Fruit fly (Drosophila melanogaster): ENCODE data around the gene sina.

The sina gene

dm6 chr3L:16873127-16873543 is 19.6 kb downstream of the sina start (continued):
- TF ChIP-seq CG5180 (GFP tag; optimal IDR thresholded peaks at IDR 0.05) (peak; percentile 40), CG17361 (GFP tag; IDR thresholded peaks at IDR 0.05) (peak; percentile 14; the same call in 1 of the 3 replicates), ro (GFP tag; IDR thresholded peaks at IDR 0.05) (no peak), tio (GFP tag; optimal IDR thresholded peaks at IDR 0.05) (no peak), CG10654 (GFP tag; optimal IDR thresholded peaks at IDR 0.05) (peak; percentile 5), CG10979 (tag; optimal IDR thresholded peaks at IDR 0.05) (peak; percentile 59), CG6654 (GFP tag; optimal IDR thresholded peaks at IDR 0.05) (peak; percentile 25), Ets65A (GFP tag) (peak; percentile 79), ATbp (GFP tag; optimal IDR thresholded peaks at IDR 0.05) (peak; percentile 20), Ravus (GFP tag; IDR thresholded peaks at IDR 0.05) (no peak), gsb-n (tag; optimal IDR thresholded peaks at IDR 0.05) (no peak), dmrt99B (tag; optimal IDR thresholded peaks at IDR 0.05) (peak; percentile 62), PHDP (tag; optimal IDR thresholded peaks at IDR 0.05) (no peak), D (optimal IDR thresholded peaks at IDR 0.05) (no peak), D (GFP tag; optimal IDR thresholded peaks at IDR 0.05) (no peak), CG2678 (tag; optimal IDR thresholded peaks at IDR 0.05) (peak; percentile 69), cwo (GFP tag; optimal IDR thresholded peaks at IDR 0.05) (peak; percentile 62), Asciz (GFP tag; optimal IDR thresholded peaks at IDR 0.05) (peak; percentile 9), trem (tag; optimal IDR thresholded peaks at IDR 0.05) (peak; percentile 28), nerfin-1 (tag; optimal IDR thresholded peaks at IDR 0.05) (peak; percentile 22), Eip74EF (GFP tag; optimal IDR thresholded peaks at IDR 0.05) (peak in 1 of 2 experiments; percentile 20), CG7839 (tag; optimal IDR thresholded peaks at IDR 0.05) (peak; percentile 35), fru (optimal IDR thresholded peaks at IDR 0.05) (no peak), Abd-B (GFP tag; optimal IDR thresholded peaks at IDR 0.05) (peak; percentile 13), Fer1 (GFP tag; optimal IDR thresholded peaks at IDR 0.05) (no peak), Optix (GFP tag; IDR thresholded peaks at IDR 0.05) (no peak), ems (GFP tag; optimal IDR thresholded peaks at IDR 0.05) (no peak), CG10147 (GFP tag; optimal IDR thresholded peaks at IDR 0.05) (peak; percentile 24), Nf-YA (GFP tag; IDR thresholded peaks at IDR 0.05) (0 out of 2 replicates have a peak, but pooled peaks have one; percentile 50), chinmo (GFP tag; IDR thresholded peaks at IDR 0.05; ENCODE audit: partially characterized antibody) (no peak), bcd (GFP tag; optimal IDR thresholded peaks at IDR 0.05) (peak; percentile 24), phol (tag; optimal IDR thresholded peaks at IDR 0.05) (peak; percentile 69), pnt (GFP tag; optimal IDR thresholded peaks at IDR 0.05) (peak; percentile 24)

- TF ChIP-seq slbo (GFP tag; IDR thresholded peaks at IDR 0.05) (0 out of 2 replicates have a peak, but pooled peaks have one; percentile 5), dysf (GFP tag; IDR thresholded peaks at IDR 0.05) (no peak), Dref (GFP tag; IDR thresholded peaks at IDR 0.05) (no peak), Med (GFP tag) (peak; percentile 15), zf30C (GFP tag; optimal IDR thresholded peaks at IDR 0.05) (no peak), CG10321 (GFP tag; IDR thresholded peaks at IDR 0.05) (no peak), Gug (GFP tag; IDR thresholded peaks at IDR 0.05) (no peak), CG7556 (GFP tag; optimal IDR thresholded peaks at IDR 0.05) (no peak), Atf6 (GFP tag; IDR thresholded peaks at IDR 0.05) (0 out of 2 replicates have a peak, but pooled peaks have one; percentile 22), chinmo (GFP tag; IDR thresholded peaks at IDR 0.05; ENCODE audit: partially characterized antibody) (0 out of 4 replicates have a peak, but pooled peaks have one; percentile 15), CG8089 (GFP tag; optimal IDR thresholded peaks at IDR 0.05) (no peak)
Observed at dm6 chr3L:16873679-16874078, 20.1 kb downstream of the sina start.
